Worm (Caenorhabditis elegans): ENCODE results near the gene clec-38.

DNA sequence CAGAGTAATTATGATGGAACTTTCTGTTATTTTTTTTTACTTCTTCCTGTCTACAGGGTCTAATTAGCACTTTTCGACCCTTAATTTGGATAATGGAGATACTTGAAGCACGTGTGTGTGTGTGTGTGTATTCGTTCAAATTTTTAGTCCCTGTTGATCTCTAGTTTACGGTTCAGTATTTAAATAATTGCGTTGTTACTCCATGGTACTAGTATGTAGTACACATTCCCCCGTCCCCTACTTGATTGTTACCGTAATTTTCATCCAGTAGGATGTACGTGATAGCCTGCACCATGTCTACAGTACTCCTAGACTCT is 43.8 kb upstream of the clec-38 start:
- TF ChIP-seq scrt-1 (GFP tag; IDR thresholded peaks at IDR 0.05) = no peak
- no peak for TF ChIP-seq aly-1 (tag; optimal IDR thresholded peaks at IDR 0.05)
- TF ChIP-seq ceh-36 (tag; optimal IDR thresholded peaks at IDR 0.05) = no peak
- no peak for TF ChIP-seq ceh-13 (GFP tag; optimal IDR thresholded peaks at IDR 0.05)
- TF ChIP-seq hmbx-1 (tag; optimal IDR thresholded peaks at IDR 0.05) = no peak
- no peak for TF ChIP-seq tra-4 (tag; optimal IDR thresholded peaks at IDR 0.05)
